Fruit fly (Drosophila melanogaster) whole organism, embryonic: ENCODE measurements around the gene CG17224.
A peak's percentile ranks its signal among the peaks of the same experiment; 100 is the strongest.

ENCODE experiments used
- BEAF-32 ChIP-seq: fragments of 200-800 bp; sonication (Bioruptor generic); optimal IDR thresholded peaks from 3 replicates; lab custom pipeline; 2017; ENCODE audit warnings: missing biosample characterization, missing genetic modification characterization, mild to moderate bottlenecking, moderate library complexity, missing genetic modification reagents
- CG10267 ChIP-seq: fragments of 200-800 bp; sonication (Bioruptor generic); optimal IDR thresholded peaks from 2 replicates; lab custom pipeline; 2018; ENCODE audit warnings: missing biosample characterization, mild to moderate bottlenecking, missing genetic modification characterization, moderate library complexity
- CG12299 ChIP-seq: fragments of 200-800 bp; sonication (Bioruptor generic); optimal IDR thresholded peaks from 2 replicates; lab custom pipeline; 2018; ENCODE audit warnings: missing biosample characterization, mild to moderate bottlenecking, missing genetic modification characterization
- CG12391 ChIP-seq: fragments of 200-800 bp; sonication (Bioruptor generic); optimal IDR thresholded peaks from 3 replicates; lab custom pipeline; 2018; ENCODE audit warnings: missing biosample characterization, mild to moderate bottlenecking, missing genetic modification characterization, moderate library complexity
- CG13424 ChIP-seq: fragments of 200-800 bp; sonication (Bioruptor generic); optimal IDR thresholded peaks from 2 replicates; lab custom pipeline; 2019; ENCODE audit warnings: missing biosample characterization, mild to moderate bottlenecking, missing genetic modification characterization, moderate library complexity
- CG15073 ChIP-seq: fragments of 200-800 bp; sonication (Bioruptor generic); optimal IDR thresholded peaks from 2 replicates; lab custom pipeline; 2016; ENCODE audit warnings: missing biosample characterization, missing genetic modification characterization
- CG1603 ChIP-seq: fragments of 200-800 bp; sonication (Bioruptor generic); optimal IDR thresholded peaks from 2 replicates; lab custom pipeline; 2019; ENCODE audit warnings: missing biosample characterization, mild to moderate bottlenecking, missing genetic modification characterization, moderate library complexity
- CG2678 ChIP-seq: fragments of 200-800 bp; sonication (Bioruptor generic); optimal IDR thresholded peaks from 3 replicates; lab custom pipeline; 2019; ENCODE audit warnings: missing biosample characterization, mild to moderate bottlenecking, missing genetic modification characterization, moderate library complexity
- CG3281 ChIP-seq: fragments of 200-800 bp; sonication (Bioruptor generic); optimal IDR thresholded peaks from 3 replicates; lab custom pipeline; 2017; ENCODE audit warnings: missing biosample characterization, mild to moderate bottlenecking, missing genetic modification characterization
- CG33557 ChIP-seq: fragments of 200-800 bp; sonication (Bioruptor generic); optimal IDR thresholded peaks from 2 replicates; lab custom pipeline; 2019; ENCODE audit warnings: missing biosample characterization, mild to moderate bottlenecking, missing genetic modification characterization, moderate library complexity
- CG34422 ChIP-seq: fragments of 200-800 bp; sonication (Bioruptor generic); IDR thresholded peaks from 3 replicates; pipeline ENCODE4 v1.3.6; 2022; ENCODE audit warnings: missing biosample characterization, missing genetic modification characterization
- D19B ChIP-seq: fragments of 200-800 bp; sonication (Bioruptor generic); optimal IDR thresholded peaks from 2 replicates; lab custom pipeline; 2017; ENCODE audit warnings: missing biosample characterization, mild to moderate bottlenecking, missing genetic modification characterization
- Dbx ChIP-seq: fragments of 200-800 bp; sonication (Bioruptor generic); IDR thresholded peaks from 3 replicates; pipeline ENCODE4 v1.3.6; 2022; ENCODE audit warnings: missing biosample characterization, missing genetic modification characterization
- Dref ChIP-seq: fragments of 200-800 bp; sonication (Bioruptor generic); IDR thresholded peaks from 2 replicates; pipeline ENCODE4 v1.3.6; 2022; ENCODE audit warnings: missing biosample characterization, missing genetic modification characterization
- Ets97D ChIP-seq: fragments of 200-800 bp; sonication (Bioruptor generic); optimal IDR thresholded peaks from 3 replicates; lab custom pipeline; 2016; ENCODE audit warnings: missing biosample characterization, missing genetic modification characterization
- Fer3 ChIP-seq: fragments of 200-800 bp; sonication (Bioruptor generic); optimal IDR thresholded peaks from 2 replicates; lab custom pipeline; 2018; ENCODE audit warnings: missing biosample characterization, mild to moderate bottlenecking, missing genetic modification characterization, moderate library complexity
- Gug ChIP-seq: fragments of 200-800 bp; sonication (Bioruptor generic); IDR thresholded peaks from 4 replicates; pipeline ENCODE4 v1.3.6; 2022; ENCODE audit warnings: missing biosample characterization, missing genetic modification characterization
- HmgZ ChIP-seq: fragments of 200-800 bp; sonication (Bioruptor generic); optimal IDR thresholded peaks from 2 replicates; lab custom pipeline; 2018; ENCODE audit warnings: missing biosample characterization, mild to moderate bottlenecking, missing genetic modification characterization
- Hr39 ChIP-seq: fragments of >200 bp; optimal IDR thresholded peaks from 2 replicates; lab custom pipeline; 2017
- MBD-R2 ChIP-seq: fragments of 200-800 bp; sonication (Bioruptor generic); IDR thresholded peaks from 2 replicates; pipeline ENCODE4 v1.3.6; 2022; ENCODE audit warnings: missing biosample characterization, missing genetic modification characterization
- MESR4 ChIP-seq: fragments of 200-800 bp; sonication (Bioruptor generic); optimal IDR thresholded peaks from 2 replicates; lab custom pipeline; 2018; ENCODE audit warnings: missing biosample characterization, mild to moderate bottlenecking, missing genetic modification characterization, moderate library complexity
- Med ChIP-seq: fragments of 200-800 bp; sonication (Bioruptor generic); peaks from one replicate; lab custom pipeline; 2016; ENCODE audit warnings: missing biosample characterization, missing genetic modification characterization, mild to moderate bottlenecking, inconsistent platforms, moderate library complexity
- Meics ChIP-seq: fragments of 200-800 bp; sonication (Bioruptor generic); optimal IDR thresholded peaks from 2 replicates; lab custom pipeline; 2017; ENCODE audit warnings: missing biosample characterization, mild to moderate bottlenecking, missing genetic modification characterization
- Myb ChIP-seq: fragments of 200-800 bp; sonication (Bioruptor generic); optimal IDR thresholded peaks from 2 replicates; lab custom pipeline; 2016; ENCODE audit warnings: missing biosample characterization, missing genetic modification characterization
- Sox100B ChIP-seq: fragments of 200-800 bp; sonication (Bioruptor generic); optimal IDR thresholded peaks from 3 replicates; lab custom pipeline; 2018; ENCODE audit warnings: missing biosample characterization, mild to moderate bottlenecking, missing genetic modification characterization
- Stat92E ChIP-seq, 3 experiments: fragments of >200 bp in 2 of 3; fragments of 200-800 bp in 1 of 3; sonication (Bioruptor generic) in 1 of 3; optimal IDR thresholded peaks; 2 replicates each; lab custom pipeline; 2017 to 2019; ENCODE audit warnings: missing biosample characterization in 3 of 3, missing genetic modification characterization in 3 of 3, mild to moderate bottlenecking in 1 of 3, moderate library complexity in 1 of 3
- Xrp1 ChIP-seq: fragments of 200-800 bp; sonication (Bioruptor generic); IDR thresholded peaks from 2 replicates; pipeline ENCODE4 v1.3.6; 2022; ENCODE audit warnings: missing biosample characterization, missing genetic modification characterization
- ac ChIP-seq: fragments of 200-800 bp; sonication (Bioruptor generic); optimal IDR thresholded peaks from 3 replicates; lab custom pipeline; 2017; ENCODE audit warnings: missing biosample characterization, mild to moderate bottlenecking, missing genetic modification characterization
- al ChIP-seq: fragments of 200-800 bp; sonication (Bioruptor generic); IDR thresholded peaks from 2 replicates; pipeline ENCODE4 v1.3.6; 2022; ENCODE audit warnings: missing biosample characterization, missing genetic modification characterization
- ase ChIP-seq: fragments of 200-800 bp; sonication (Bioruptor generic); IDR thresholded peaks from 3 replicates; pipeline ENCODE4 v1.3.6; 2022; ENCODE audit warnings: missing biosample characterization, missing genetic modification characterization
- bab2 ChIP-seq: fragments of 200-800 bp; sonication (Bioruptor generic); optimal IDR thresholded peaks from 2 replicates; lab custom pipeline; 2016; ENCODE audit warnings: missing biosample characterization, missing genetic modification characterization
- cad ChIP-seq: fragments of >200 bp; optimal IDR thresholded peaks from 2 replicates; lab custom pipeline; 2017; ENCODE audit warnings: missing biosample characterization, missing genetic modification characterization
- da ChIP-seq: fragments of 200-800 bp; sonication (Bioruptor generic); optimal IDR thresholded peaks from 2 replicates; lab custom pipeline; 2016; ENCODE audit warnings: missing biosample characterization, missing genetic modification characterization
- dysf ChIP-seq: fragments of 200-800 bp; sonication (Bioruptor generic); IDR thresholded peaks from 3 replicates; pipeline ENCODE4 v1.3.6; 2022; ENCODE audit warnings: missing biosample characterization, missing genetic modification characterization
- fd102C ChIP-seq: fragments of 200-800 bp; sonication (Bioruptor generic); optimal IDR thresholded peaks from 2 replicates; lab custom pipeline; 2018; ENCODE audit warnings: missing biosample characterization, mild to moderate bottlenecking, missing genetic modification characterization, moderate library complexity
- fd96Cb ChIP-seq: fragments of 200-800 bp; sonication (Bioruptor generic); optimal IDR thresholded peaks from 2 replicates; lab custom pipeline; 2018; ENCODE audit warnings: missing biosample characterization, mild to moderate bottlenecking, missing genetic modification characterization, moderate library complexity
- hbn ChIP-seq: fragments of 200-800 bp; sonication (Bioruptor generic); IDR thresholded peaks from 2 replicates; pipeline ENCODE4 v1.3.6; 2022; ENCODE audit warnings: missing biosample characterization, missing genetic modification characterization; ENCODE audit not compliant: partially characterized antibody
- klu ChIP-seq: fragments of 200-800 bp; sonication (Bioruptor generic); IDR thresholded peaks from 2 replicates; pipeline ENCODE4 v1.3.6; 2022; ENCODE audit warnings: missing biosample characterization, missing genetic modification characterization
- lilli ChIP-seq: fragments of 200-800 bp; sonication (Bioruptor generic); optimal IDR thresholded peaks from 3 replicates; lab custom pipeline; 2016; ENCODE audit warnings: missing biosample characterization, missing genetic modification characterization
- nmo ChIP-seq: fragments of 200-800 bp; sonication (Bioruptor generic); optimal IDR thresholded peaks from 2 replicates; lab custom pipeline; 2018; ENCODE audit warnings: missing biosample characterization, mild to moderate bottlenecking, missing genetic modification characterization, moderate library complexity
- nom ChIP-seq: fragments of 200-800 bp; sonication (Bioruptor generic); optimal IDR thresholded peaks from 2 replicates; lab custom pipeline; 2017; ENCODE audit warnings: missing biosample characterization, missing genetic modification characterization, mild to moderate bottlenecking, moderate library complexity, missing genetic modification reagents
- oc ChIP-seq: fragments of 200-800 bp; sonication (Bioruptor generic); optimal IDR thresholded peaks from 2 replicates; lab custom pipeline; 2018; ENCODE audit warnings: missing biosample characterization, mild to moderate bottlenecking, missing genetic modification characterization, moderate library complexity
- pfk ChIP-seq: fragments of 200-800 bp; sonication (Bioruptor generic); optimal IDR thresholded peaks from 2 replicates; lab custom pipeline; 2018; ENCODE audit warnings: missing biosample characterization, mild to moderate bottlenecking, missing genetic modification characterization, moderate library complexity
- phol ChIP-seq: fragments of 200-800 bp; sonication (Bioruptor generic); optimal IDR thresholded peaks from 3 replicates; lab custom pipeline; 2018; ENCODE audit warnings: missing biosample characterization, mild to moderate bottlenecking, missing genetic modification characterization, moderate library complexity
- prd ChIP-seq, 3 experiments: fragments of >200 bp in 2 of 3; fragments of 200-800 bp in 1 of 3; sonication (Bioruptor generic) in 1 of 3; optimal IDR thresholded peaks in 2 of 3; IDR thresholded peaks in 1 of 3; 2 replicates in 2 of 3; 3 replicates in 1 of 3; pipeline versions ENCODE4 v1.3.6 to Lab custom; 2017 to 2022; ENCODE audit warnings: missing biosample characterization in 1 of 3, missing genetic modification characterization in 1 of 3
- pzg ChIP-seq: fragments of 200-800 bp; sonication (Bioruptor generic); optimal IDR thresholded peaks from 3 replicates; lab custom pipeline; 2018; ENCODE audit warnings: missing biosample characterization, mild to moderate bottlenecking, missing genetic modification characterization, moderate library complexity
- stwl ChIP-seq: fragments of 200-800 bp; sonication (Bioruptor generic); optimal IDR thresholded peaks from 3 replicates; lab custom pipeline; 2018; ENCODE audit warnings: missing biosample characterization, mild to moderate bottlenecking, missing genetic modification characterization, moderate library complexity
- trem ChIP-seq: fragments of 200-800 bp; optimal IDR thresholded peaks from 3 replicates; lab custom pipeline; 2019; ENCODE audit warnings: missing biosample characterization, mild to moderate bottlenecking, missing genetic modification characterization, moderate library complexity
- wek ChIP-seq: fragments of 200-800 bp; sonication (Bioruptor generic); optimal IDR thresholded peaks from 3 replicates; lab custom pipeline; 2018; ENCODE audit warnings: missing biosample characterization, mild to moderate bottlenecking, missing genetic modification characterization, moderate library complexity
- zfh1 ChIP-seq: fragments of 200-800 bp; sonication (Bioruptor generic); IDR thresholded peaks from 3 replicates; pipeline ENCODE4 v1.3.6; 2022; ENCODE audit warnings: missing biosample characterization, missing genetic modification characterization

The CG17224 gene

DNA sequence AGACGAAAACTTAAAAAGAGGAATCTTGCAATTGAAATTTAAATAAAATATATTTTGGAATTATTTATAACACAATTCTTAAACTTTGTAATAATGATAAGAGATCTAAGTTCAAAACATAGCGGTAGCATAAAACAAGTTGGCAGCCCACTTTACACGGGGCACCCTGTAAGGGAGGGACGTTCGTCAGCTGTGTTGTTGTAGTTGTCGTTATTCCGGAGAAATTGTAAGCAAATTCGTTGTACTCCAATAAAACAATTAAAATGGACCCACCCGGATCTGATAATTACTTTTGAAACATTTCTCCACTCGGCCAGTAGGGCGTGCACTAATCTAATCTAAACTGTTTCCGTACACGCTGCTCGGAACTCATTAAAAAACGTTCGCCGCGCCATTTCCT is 12.2 kb upstream of the CG17224 start, which contains the start of gene GABPI:
Gene GABPI, plus strand, starts transcription at position 190 of the 400 bp plus-strand sequence.
- TF ChIP-seq CG13424: peak; percentile 11
- no peak for TF ChIP-seq Fer3 (tag; lab: Kevin White, UChicago)
- TF ChIP-seq pzg (GFP tag; lab: Kevin White, UChicago): peak; percentile 56
- TF ChIP-seq Dref (GFP tag; lab: Robert Waterston, UW): peak; percentile 37
- TF ChIP-seq trem: peak; percentile 99
- no peak for TF ChIP-seq al
- peak; percentile 22 for TF ChIP-seq CG10267
- peak; percentile 52 for TF ChIP-seq Med
- TF ChIP-seq lilli: peak; percentile 18
- peak; percentile 76; the same call in 2 of the 3 replicates for TF ChIP-seq CG34422 (GFP tag; lab: Robert Waterston, UW)
- no peak for TF ChIP-seq Hr39 (lab: Kevin White, UChicago)
- TF ChIP-seq phol (tag; lab: Kevin White, UChicago): peak; percentile 4
- TF ChIP-seq fd102C: peak; percentile 24
- TF ChIP-seq BEAF-32 (GFP tag; lab: Kevin White, UChicago): peak; percentile 22
- no peak for TF ChIP-seq dysf (GFP tag; lab: Robert Waterston, UW)
- peak; percentile 1 for TF ChIP-seq pfk
- TF ChIP-seq CG3281: no peak
- no peak for TF ChIP-seq ase (GFP tag; lab: Robert Waterston, UW)
- TF ChIP-seq MBD-R2: peak; percentile 85
- no peak for TF ChIP-seq bab2 (GFP tag; lab: Kevin White, UChicago)
- no peak for TF ChIP-seq CG12391 (tag; lab: Kevin White, UChicago)
- TF ChIP-seq Meics: peak; percentile 25
- TF ChIP-seq ac: no peak
- no peak for TF ChIP-seq D19B (GFP tag; lab: Kevin White, UChicago)
- TF ChIP-seq klu (GFP tag; lab: Robert Waterston, UW): no peak
- TF ChIP-seq Dbx (GFP tag; lab: Robert Waterston, UW): no peak
- TF ChIP-seq Myb: peak; percentile 63
- TF ChIP-seq hbn: 0 out of 2 replicates have a peak, but pooled peaks have one; percentile 18
- no peak for TF ChIP-seq oc (tag; lab: Kevin White, UChicago)
- peak; percentile 21 for TF ChIP-seq CG33557 (GFP tag; lab: Kevin White, UChicago)
- TF ChIP-seq Stat92E (GFP tag; optimal IDR thresholded peaks at IDR 0.05; lab: Kevin White, UChicago): peak in 1 of 3 experiments; percentile 55
- no peak for TF ChIP-seq CG2678 (tag; lab: Kevin White, UChicago)
- peak; percentile 44 for TF ChIP-seq MESR4 (GFP tag; lab: Kevin White, UChicago)
- TF ChIP-seq CG15073: no peak
- TF ChIP-seq stwl (tag; lab: Kevin White, UChicago): peak; percentile 54
- no peak for TF ChIP-seq Gug (GFP tag; lab: Robert Waterston, UW)
- TF ChIP-seq nom: peak; percentile 31
- TF ChIP-seq fd96Cb: no peak
- no peak for TF ChIP-seq Sox100B (GFP tag; lab: Kevin White, UChicago)
- peak; percentile 12 for TF ChIP-seq nmo
- TF ChIP-seq CG1603 (tag; lab: Kevin White, UChicago): peak; percentile 29
- no peak for TF ChIP-seq wek (GFP tag; lab: Kevin White, UChicago)
- TF ChIP-seq da: no peak
- TF ChIP-seq Ets97D (GFP tag; lab: Kevin White, UChicago): peak; percentile 24
- TF ChIP-seq CG12299 (tag; lab: Kevin White, UChicago): no peak
- TF ChIP-seq prd (optimal IDR thresholded peaks at IDR 0.05; lab: Kevin White, UChicago): no peak
- no peak for TF ChIP-seq prd (GFP tag; IDR thresholded peaks at IDR 0.05; lab: Robert Waterston, UW)
- peak; percentile 50 for TF ChIP-seq cad
- TF ChIP-seq Xrp1: 0 out of 2 replicates have a peak, but pooled peaks have one; percentile 13
- peak; percentile 55 for TF ChIP-seq HmgZ (tag; lab: Kevin White, UChicago)
- 0 out of 3 replicates have a peak, but pooled peaks have one; percentile 26 for TF ChIP-seq zfh1 (GFP tag; lab: Robert Waterston, UW)
